Worm (Caenorhabditis elegans) whole organism, early embryonic: Measurements from ENCODE around the gene C18H7.6.

Experiments
- B0310.2 ChIP-seq: sonication (generic microtip); optimal IDR thresholded peaks from 2 replicates; lab custom pipeline; 2016; ENCODE audit warnings: mild to moderate bottlenecking, missing genetic modification characterization, missing compliant biosample characterization
- F13C5.2 ChIP-seq: sonication (generic microtip); optimal IDR thresholded peaks from 2 replicates; lab custom pipeline; 2017; ENCODE audit warnings: mild to moderate bottlenecking, missing genetic modification characterization, inconsistent platforms, missing compliant biosample characterization
- aly-1 ChIP-seq: sonication (generic microtip); optimal IDR thresholded peaks from 2 replicates; lab custom pipeline; 2016; ENCODE audit warnings: missing genetic modification characterization, missing compliant biosample characterization
- ama-1 ChIP-seq: fragments of 150-350 bp; optimal IDR thresholded peaks from 2 replicates; lab custom pipeline; 2014
- ceh-36 ChIP-seq: sonication (generic microtip); optimal IDR thresholded peaks from 2 replicates; lab custom pipeline; 2016; ENCODE audit warnings: missing genetic modification characterization, inconsistent platforms, missing compliant biosample characterization
- ets-7 ChIP-seq: sonication (generic microtip); optimal IDR thresholded peaks from 2 replicates; lab custom pipeline; 2016; ENCODE audit warnings: missing genotype, missing genetic modification characterization, missing compliant biosample characterization
- flt-1 ChIP-seq: fragments of 200-800 bp; sonication (Bioruptor generic); IDR thresholded peaks from 2 replicates; pipeline ENCODE4 v1.3.6; 2022; ENCODE audit warnings: missing genetic modification characterization, missing compliant biosample characterization
- hmg-4 ChIP-seq: fragments of 200-800 bp; sonication (Bioruptor generic); optimal IDR thresholded peaks from 2 replicates; lab custom pipeline; 2018; ENCODE audit warnings: mild to moderate bottlenecking, missing genetic modification characterization, missing compliant biosample characterization
- scrt-1 ChIP-seq: fragments of 200-800 bp; sonication (Bioruptor generic); IDR thresholded peaks from 2 replicates; pipeline ENCODE4 v1.3.6; 2022; ENCODE audit warnings: missing genetic modification characterization, missing compliant biosample characterization
- sea-1 ChIP-seq: fragments of 200-800 bp; sonication (Bioruptor generic); conservative IDR thresholded peaks from 2 replicates; pipeline ENCODE4 v1.3.6; 2022; ENCODE audit warnings: missing genetic modification characterization, missing compliant biosample characterization
- tbx-11 ChIP-seq: fragments of 200-800 bp; sonication (Bioruptor generic); IDR thresholded peaks from 2 replicates; pipeline ENCODE4 v1.3.6; 2022; ENCODE audit warnings: missing genetic modification characterization, missing compliant biosample characterization
- tbx-37 ChIP-seq: fragments of 200-800 bp; sonication (Bioruptor generic); conservative IDR thresholded peaks from 2 replicates; pipeline ENCODE4 v1.3.6; 2022; ENCODE audit warnings: missing genetic modification reagents, missing genetic modification characterization, missing compliant biosample characterization
- tra-4 ChIP-seq: sonication (generic microtip); optimal IDR thresholded peaks from 2 replicates; lab custom pipeline; 2017; ENCODE audit warnings: missing genetic modification characterization, missing compliant biosample characterization

DNA sequence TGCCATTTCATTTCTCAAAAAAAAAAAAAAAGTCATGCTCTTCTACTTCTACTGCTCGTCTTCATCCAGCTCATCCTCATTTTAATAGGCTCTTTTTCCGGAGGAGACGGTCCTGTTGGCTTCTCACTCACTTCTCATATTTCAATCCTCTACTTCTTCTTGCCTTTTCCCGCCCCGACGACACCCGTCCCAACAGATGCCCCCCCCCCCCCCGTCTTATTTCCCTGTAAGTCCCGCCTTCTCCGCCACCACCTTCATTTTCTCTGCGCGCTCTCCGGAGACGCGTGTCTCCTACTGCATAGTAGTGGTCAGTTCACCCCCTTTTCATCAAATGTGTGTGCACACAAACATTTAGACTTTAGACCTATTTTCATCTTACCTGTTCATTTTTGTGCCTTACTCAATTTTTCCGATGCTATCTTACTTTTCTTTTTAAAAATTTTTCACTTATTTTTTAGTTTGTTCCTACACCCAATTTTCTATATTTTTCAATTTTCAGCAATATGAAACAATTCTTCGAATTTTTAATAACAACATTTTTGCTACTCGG, 33.5 kb downstream of the C18H7.6 start, which contains the start of gene efn-4:
- TF ChIP-seq tra-4 (tag; lab: Kevin White, UChicago) = no peak
- no peak for TF ChIP-seq ets-7 (tag; lab: Kevin White, UChicago)
- no peak for TF ChIP-seq tbx-11 (GFP tag; lab: Robert Waterston, UW)
- no peak for TF ChIP-seq aly-1 (tag; lab: Kevin White, UChicago)
- TF ChIP-seq flt-1 (GFP tag; lab: Robert Waterston, UW) = no peak
- TF ChIP-seq ama-1 (lab: Kevin White, UChicago) = no peak
- TF ChIP-seq ceh-36 = no peak
- TF ChIP-seq scrt-1 (GFP tag; lab: Robert Waterston, UW) = no peak
- TF ChIP-seq B0310.2 (tag; lab: Kevin White, UChicago) = no peak
- TF ChIP-seq tbx-37 = no peak
- TF ChIP-seq F13C5.2 (tag; lab: Kevin White, UChicago) = peak; percentile 9
- no peak for TF ChIP-seq sea-1
- TF ChIP-seq hmg-4 = peak; percentile 19
